Worm (Caenorhabditis elegans) whole organism, L1 larva: ENCODE measurements around the gene K06A9.3.

Experiments
- C04F5.9 ChIP-seq: sonication (generic microtip); optimal IDR thresholded peaks from 2 replicates; lab custom pipeline; 2016; ENCODE audit warnings: missing genetic modification characterization, missing compliant biosample characterization
- C16A3.4 ChIP-seq: fragments of 150-350 bp; optimal IDR thresholded peaks from 2 replicates; lab custom pipeline; 2014; ENCODE audit warnings: missing biosample characterization, missing genetic modification characterization
- C34B4.2 ChIP-seq: sonication (generic microtip); optimal IDR thresholded peaks from 2 replicates; lab custom pipeline; 2017; ENCODE audit warnings: mild to moderate bottlenecking, missing genetic modification characterization, missing compliant biosample characterization
- F16B12.6 ChIP-seq: fragments of 150-350 bp; optimal IDR thresholded peaks from 2 replicates; lab custom pipeline; 2014; ENCODE audit warnings: missing biosample characterization, missing genetic modification characterization
- aly-2 ChIP-seq: fragments of 150-350 bp; optimal IDR thresholded peaks from 2 replicates; lab custom pipeline; 2014; ENCODE audit warnings: missing biosample characterization, missing genetic modification characterization
- ama-1 ChIP-seq: fragments of 150-350 bp; optimal IDR thresholded peaks from 2 replicates; lab custom pipeline; 2014
- ceh-63 ChIP-seq: fragments of 200-800 bp; sonication (Bioruptor generic); optimal IDR thresholded peaks from 2 replicates; lab custom pipeline; 2018; ENCODE audit warnings: mild to moderate bottlenecking, missing genetic modification characterization, missing compliant biosample characterization
- ceh-8 ChIP-seq: fragments of 200-800 bp; sonication (Bioruptor generic); optimal IDR thresholded peaks from 2 replicates; lab custom pipeline; 2018; ENCODE audit warnings: mild to moderate bottlenecking, missing genetic modification characterization, moderate library complexity, missing compliant biosample characterization
- ceh-82 ChIP-seq, 3 experiments: fragments of 150-350 bp in 1 of 3; sonication (generic microtip) in 2 of 3; optimal IDR thresholded peaks; 2 replicates each; lab custom pipeline; 2014 to 2017; ENCODE audit warnings: missing biosample characterization in 3 of 3, missing genetic modification characterization in 3 of 3
- ces-1 ChIP-seq: fragments of 150-350 bp; optimal IDR thresholded peaks from 2 replicates; lab custom pipeline; 2014; ENCODE audit warnings: missing biosample characterization, missing genetic modification reagents, missing genetic modification characterization
- efl-1 ChIP-seq, 4 experiments: fragments of 150-350 bp; optimal IDR thresholded peaks in 3 of 4; peaks in 1 of 4; 1 replicate in 1 of 4; 2 replicates in 3 of 4; lab custom pipeline; 2014; ENCODE audit warnings: missing biosample characterization in 2 of 4, missing genetic modification characterization in 2 of 4, missing genetic modification reagents in 2 of 4
- egl-13 ChIP-seq: sonication (generic microtip); optimal IDR thresholded peaks from 2 replicates; lab custom pipeline; 2016; ENCODE audit warnings: missing genotype, missing genetic modification reagents, missing genetic modification characterization, missing compliant biosample characterization
- egl-27 ChIP-seq, 2 experiments: fragments of 150-350 bp in 1 of 2; sonication (generic microtip); optimal IDR thresholded peaks; 3 replicates each; lab custom pipeline; 2017 to 2018; ENCODE audit warnings: missing biosample characterization in 2 of 2, missing genetic modification characterization in 2 of 2, missing genetic modification reagents in 2 of 2
- elt-2 ChIP-seq: sonication (generic microtip); optimal IDR thresholded peaks from 2 replicates; lab custom pipeline; 2016; ENCODE audit warnings: missing genetic modification characterization, mild to moderate bottlenecking, inconsistent platforms, missing compliant biosample characterization, missing genetic modification reagents
- elt-3 ChIP-seq, 6 experiments: fragments of 150-350 bp in 1 of 6; sonication (generic microtip); optimal IDR thresholded peaks; 2 replicates each; lab custom pipeline; 2017 to 2018; ENCODE audit warnings: missing biosample characterization in 6 of 6, missing genetic modification characterization in 6 of 6, inconsistent platforms in 1 of 6
- fkh-4 ChIP-seq: sonication (generic microtip); optimal IDR thresholded peaks from 2 replicates; lab custom pipeline; 2016; ENCODE audit warnings: missing compliant biosample characterization, missing genetic modification characterization, borderline replicate concordance
- fos-1 ChIP-seq: fragments of 150-350 bp; optimal IDR thresholded peaks from 2 replicates; lab custom pipeline; 2014; ENCODE audit warnings: missing biosample characterization, missing genetic modification characterization
- grh-1 ChIP-seq: fragments of 200-800 bp; sonication (Bioruptor generic); IDR thresholded peaks from 2 replicates; pipeline ENCODE4 v1.3.6; 2022; ENCODE audit warnings: missing genetic modification reagents, missing genetic modification characterization, missing compliant biosample characterization
- hlh-17 ChIP-seq: fragments of 200-800 bp; sonication (Bioruptor generic); optimal IDR thresholded peaks from 2 replicates; lab custom pipeline; 2018; ENCODE audit warnings: missing genetic modification characterization, mild to moderate bottlenecking, missing compliant biosample characterization, moderate library complexity, borderline replicate concordance
- hlh-4 ChIP-seq: sonication (generic microtip); optimal IDR thresholded peaks from 2 replicates; lab custom pipeline; 2016; ENCODE audit warnings: mild to moderate bottlenecking, missing genetic modification characterization, missing compliant biosample characterization
- hpl-2 ChIP-seq: fragments of 150-350 bp; optimal IDR thresholded peaks from 2 replicates; lab custom pipeline; 2014; ENCODE audit warnings: missing biosample characterization, missing genetic modification reagents, missing genetic modification characterization
- lin-13 ChIP-seq: fragments of 150-350 bp; optimal IDR thresholded peaks from 2 replicates; lab custom pipeline; 2014; ENCODE audit warnings: missing biosample characterization, missing genetic modification reagents, missing genetic modification characterization
- lin-15B ChIP-seq: fragments of 150-350 bp; sonication (generic microtip); optimal IDR thresholded peaks from 3 replicates; lab custom pipeline; 2014; ENCODE audit warnings: missing biosample characterization, missing genetic modification characterization
- lin-35 ChIP-seq, 2 experiments: fragments of 150-350 bp; optimal IDR thresholded peaks; 2 replicates each; lab custom pipeline; 2014; ENCODE audit warnings: missing biosample characterization in 2 of 2, missing genetic modification characterization in 2 of 2, missing genetic modification reagents in 2 of 2
- lin-39 ChIP-seq: fragments of 150-350 bp; optimal IDR thresholded peaks from 2 replicates; lab custom pipeline; 2014; ENCODE audit warnings: missing biosample characterization, missing genetic modification reagents, missing genetic modification characterization
- lir-3 ChIP-seq: sonication (generic microtip); optimal IDR thresholded peaks from 2 replicates; lab custom pipeline; 2016; ENCODE audit warnings: mild to moderate bottlenecking, missing genetic modification characterization, moderate library complexity, missing compliant biosample characterization; ENCODE audit not compliant: poor library complexity
- lsy-2 ChIP-seq, 2 experiments: fragments of 150-350 bp; optimal IDR thresholded peaks; 2 replicates each; lab custom pipeline; 2014; ENCODE audit warnings: missing biosample characterization in 2 of 2, missing genetic modification characterization in 2 of 2
- mab-9 ChIP-seq: fragments of 200-800 bp; sonication (Bioruptor generic); IDR thresholded peaks from 2 replicates; pipeline ENCODE4 v1.3.6; 2022; ENCODE audit warnings: missing genetic modification reagents, missing genetic modification characterization, missing compliant biosample characterization
- nhr-12 ChIP-seq: sonication (generic microtip); optimal IDR thresholded peaks from 2 replicates; lab custom pipeline; 2017; ENCODE audit warnings: missing biosample characterization, missing genetic modification characterization
- nhr-20 ChIP-seq: sonication (generic microtip); optimal IDR thresholded peaks from 2 replicates; lab custom pipeline; 2016; ENCODE audit warnings: mild to moderate bottlenecking, missing genetic modification characterization, missing compliant biosample characterization
- nhr-71 ChIP-seq: sonication (generic microtip); optimal IDR thresholded peaks from 2 replicates; lab custom pipeline; 2016; ENCODE audit warnings: mild to moderate bottlenecking, missing genetic modification characterization, moderate library complexity, missing compliant biosample characterization
- nhr-76 ChIP-seq: sonication (generic microtip); optimal IDR thresholded peaks from 2 replicates; lab custom pipeline; 2017; ENCODE audit warnings: missing biosample characterization, missing genetic modification characterization
- nhr-77 ChIP-seq: fragments of 150-350 bp; optimal IDR thresholded peaks from 2 replicates; lab custom pipeline; 2014; ENCODE audit warnings: missing biosample characterization, missing genetic modification characterization
- nhr-85 ChIP-seq: sonication (generic microtip); peaks from one replicate; lab custom pipeline; 2016; ENCODE audit warnings: missing genetic modification characterization, inconsistent platforms, missing compliant biosample characterization
- pag-3 ChIP-seq: sonication (generic microtip); optimal IDR thresholded peaks from 2 replicates; lab custom pipeline; 2017; ENCODE audit warnings: missing genetic modification characterization, mild to moderate bottlenecking, missing compliant biosample characterization, antibody characterized with exemption, borderline replicate concordance; ENCODE audit not compliant: insufficient read depth
- pax-3 ChIP-seq: fragments of 200-800 bp; sonication (Bioruptor generic); optimal IDR thresholded peaks from 2 replicates; lab custom pipeline; 2018; ENCODE audit warnings: mild to moderate bottlenecking, missing genetic modification characterization, moderate library complexity, missing compliant biosample characterization
- pqm-1 ChIP-seq: sonication (generic microtip); optimal IDR thresholded peaks from 3 replicates; lab custom pipeline; 2017; ENCODE audit warnings: missing biosample characterization, missing genetic modification characterization
- rnt-1 ChIP-seq: sonication (generic microtip); optimal IDR thresholded peaks from 2 replicates; lab custom pipeline; 2016; ENCODE audit warnings: mild to moderate bottlenecking, missing genetic modification characterization, moderate library complexity, missing compliant biosample characterization
- sox-4 ChIP-seq: sonication (generic microtip); optimal IDR thresholded peaks from 2 replicates; lab custom pipeline; 2016; ENCODE audit warnings: missing genetic modification characterization, missing compliant biosample characterization
- sup-37 ChIP-seq: fragments of 200-800 bp; sonication (Bioruptor generic); optimal IDR thresholded peaks from 2 replicates; lab custom pipeline; 2018; ENCODE audit warnings: mild to moderate bottlenecking, missing genetic modification characterization, missing compliant biosample characterization
- tlp-1 ChIP-seq: fragments of 150-350 bp; optimal IDR thresholded peaks from 2 replicates; lab custom pipeline; 2014; ENCODE audit warnings: missing biosample characterization, missing genetic modification characterization
- unc-130 ChIP-seq: fragments of 150-350 bp; optimal IDR thresholded peaks from 2 replicates; lab custom pipeline; 2017; ENCODE audit warnings: missing biosample characterization, missing genetic modification characterization, inconsistent platforms
- unc-86 ChIP-seq: sonication (generic microtip); optimal IDR thresholded peaks from 2 replicates; lab custom pipeline; 2016; ENCODE audit warnings: missing genetic modification characterization, missing compliant biosample characterization
- unc-98 ChIP-seq: fragments of 200-800 bp; sonication (Bioruptor generic); IDR thresholded peaks from 2 replicates; pipeline ENCODE4 v1.3.6; 2022; ENCODE audit warnings: missing genetic modification characterization, missing compliant biosample characterization
- zag-1 ChIP-seq: fragments of 150-350 bp; optimal IDR thresholded peaks from 2 replicates; lab custom pipeline; 2014; ENCODE audit warnings: missing biosample characterization, missing genetic modification characterization
- zip-4 ChIP-seq: fragments of 200-800 bp; sonication (Bioruptor generic); optimal IDR thresholded peaks from 2 replicates; lab custom pipeline; 2018; ENCODE audit warnings: mild to moderate bottlenecking, missing genetic modification characterization, moderate library complexity, missing compliant biosample characterization
- ztf-11 ChIP-seq, 2 experiments: sonication (generic microtip); optimal IDR thresholded peaks; 2 replicates each; lab custom pipeline; 2016 to 2017; ENCODE audit warnings: missing genetic modification characterization in 2 of 2, missing biosample characterization in 1 of 2, missing compliant biosample characterization in 1 of 2

The K06A9.3 gene

ce11 chrX:1513153-1513552 is 22.0 kb downstream of the K06A9.3 start:
- TF ChIP-seq pax-3 (no peak), tlp-1 (tag; lab: Kevin White, UChicago) (no peak), ceh-82 (tag; optimal IDR thresholded peaks at IDR 0.05; lab: Kevin White, UChicago) (no peak), nhr-76 (tag; lab: Kevin White, UChicago) (no peak), lin-13 (GFP tag; lab: Kevin White, UChicago) (no peak), unc-130 (tag; lab: Kevin White, UChicago) (no peak), sox-4 (tag; lab: Kevin White, UChicago) (no peak), fos-1 (tag; lab: Kevin White, UChicago) (no peak), lin-15B (tag; lab: Kevin White, UChicago) (no peak), rnt-1 (no peak)

- TF ChIP-seq egl-13 (no peak), lin-39 (no peak), zip-4 (GFP tag; lab: Kevin White, UChicago) (no peak), unc-86 (tag; lab: Kevin White, UChicago) (no peak), aly-2 (tag; lab: Kevin White, UChicago) (no peak), zag-1 (no peak), ceh-8 (GFP tag; lab: Kevin White, UChicago) (no peak), hpl-2 (no peak), F16B12.6 (no peak), ceh-63 (GFP tag; lab: Kevin White, UChicago) (no peak), lir-3 (no peak), fos-1 (tag; lab: Kevin White, UChicago) (no peak), ceh-82 (tag; optimal IDR thresholded peaks at IDR 0.05; lab: Kevin White, UChicago) (no peak), pqm-1 (no peak), mab-9 (no peak), egl-27 (tag; optimal IDR thresholded peaks at IDR 0.05; lab: Kevin White, UChicago) (no peak), C16A3.4 (tag; lab: Kevin White, UChicago) (no peak), hlh-17 (GFP tag; lab: Kevin White, UChicago) (no peak)
Measured at ce11 chrX:1512307-1512706, 22.9 kb downstream of the K06A9.3 start.

ce11 chrX:1504529-1505080 is 30.6 kb downstream of the K06A9.3 start:
- TF ChIP-seq ama-1 (lab: Kevin White, UChicago) (peak; percentile 99), lsy-2 (tag; optimal IDR thresholded peaks at IDR 0.05; lab: Kevin White, UChicago) (peak; percentile 82 to 96), fkh-4 (tag; lab: Kevin White, UChicago) (no peak), pag-3 (no peak), elt-2 (peak; percentile 98), sox-4 (tag; lab: Kevin White, UChicago) (peak; percentile 49), nhr-77 (tag; lab: Kevin White, UChicago) (peak; percentile 86), nhr-20 (tag; lab: Kevin White, UChicago) (peak; percentile 99), sup-37 (GFP tag; lab: Kevin White, UChicago) (peak; percentile 85), C04F5.9 (tag; lab: Kevin White, UChicago) (peak; percentile 76), hlh-4 (no peak), elt-3 (tag; optimal IDR thresholded peaks at IDR 0.05; lab: Kevin White, UChicago) (peak; percentile 34 to 100 (median 85)), nhr-12 (tag; lab: Kevin White, UChicago) (no peak), lin-15B (tag; lab: Kevin White, UChicago) (no peak), mab-9 (peak; percentile 78; the same call in 1 of the 2 replicates), grh-1 (GFP tag; lab: Robert Waterston, UW) (peak; percentile 96), lin-13 (GFP tag; lab: Kevin White, UChicago) (peak; percentile 92), nhr-85 (tag; lab: Kevin White, UChicago) (peak; percentile 100), ces-1 (GFP tag; lab: Kevin White, UChicago) (no peak), efl-1 (optimal IDR thresholded peaks at IDR 0.05; lab: Kevin White, UChicago) (peak; percentile 69 to 75), efl-1 (GFP tag; optimal IDR thresholded peaks at IDR 0.05 in 1 of 2; lab: Kevin White, UChicago) (peak; percentile 47 to 97), lin-39 (peak; percentile 82), zip-4 (GFP tag; lab: Kevin White, UChicago) (peak; percentile 64), ztf-11 (tag; optimal IDR thresholded peaks at IDR 0.05; lab: Kevin White, UChicago) (peak in 1 of 2 experiments; percentile 20), C34B4.2 (peak; percentile 68), hlh-17 (GFP tag; lab: Kevin White, UChicago) (peak; percentile 46), lin-35 (GFP tag; optimal IDR thresholded peaks at IDR 0.05; lab: Kevin White, UChicago) (peak; percentile 58 to 92), nhr-71 (peak; percentile 99), unc-98 (GFP tag; lab: Robert Waterston, UW) (peak; percentile 54; the same call in 1 of the 2 replicates), nhr-76 (tag; lab: Kevin White, UChicago) (no peak)
